Worm (Caenorhabditis elegans): ENCODE results near the gene F20D6.11.

- TF ChIP-seq ceh-36 (tag; optimal IDR thresholded peaks at IDR 0.05) (no peak), ama-1 (optimal IDR thresholded peaks at IDR 0.05) (no peak), scrt-1 (GFP tag; IDR thresholded peaks at IDR 0.05) (no peak), hmbx-1 (tag; optimal IDR thresholded peaks at IDR 0.05) (no peak), tbx-37 (GFP tag; conservative IDR thresholded peaks at IDR 0.05) (no peak)
Observed at ce11 chrV:8226812-8227211, 27.9 kb upstream of the F20D6.11 start, which contains the start of gene K07C11.10.
